Worm (Caenorhabditis elegans): ENCODE results near the gene F40F11.3.

F40F11.3 gene

DNA sequence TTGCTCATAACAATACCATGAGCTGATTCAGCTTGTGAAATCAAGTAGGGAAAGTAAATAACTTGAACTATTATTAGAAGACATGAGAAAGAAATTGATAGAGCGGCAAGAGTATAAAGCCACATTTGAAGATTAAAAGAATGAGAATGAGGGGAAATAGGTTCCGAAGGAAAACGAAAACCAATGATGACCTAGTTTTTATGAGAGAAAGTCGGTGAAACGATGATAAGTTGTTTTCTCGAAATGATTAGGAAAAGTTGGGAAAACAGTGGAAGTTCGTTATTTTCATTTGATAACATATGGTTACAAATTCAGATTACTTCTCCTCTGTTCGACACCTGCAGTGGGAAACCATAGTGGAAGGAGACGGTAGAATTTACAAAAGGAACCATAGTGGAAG is 42.0 kb downstream of the F40F11.3 start, which contains the start of gene col-128:
Gene col-128, minus strand, starts transcription at position 148 of the 400 bp plus-strand sequence.
- TF ChIP-seq M03D4.4 (tag; optimal IDR thresholded peaks at IDR 0.05): no peak
- TF ChIP-seq nhr-12 (tag; optimal IDR thresholded peaks at IDR 0.05): no peak

DNA sequence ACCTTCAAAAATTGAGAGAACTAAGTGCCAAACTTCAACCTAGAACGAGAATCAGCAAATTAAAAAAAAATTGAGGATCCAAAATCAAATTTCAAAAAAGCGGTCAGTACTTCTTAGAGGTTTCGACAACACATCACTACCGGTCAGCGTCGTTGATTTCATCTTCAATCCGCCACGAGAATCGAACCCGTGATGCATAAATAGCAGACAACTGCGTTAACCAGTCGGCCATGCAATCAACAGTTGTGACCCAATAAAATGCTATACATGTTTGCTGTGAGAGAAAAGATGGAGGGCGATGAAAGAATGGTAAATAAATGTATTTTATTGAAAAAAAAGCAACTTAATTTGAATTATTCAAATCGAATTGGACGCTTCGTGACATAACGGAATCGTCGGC is 44.1 kb downstream of the F40F11.3 start:
- TF ChIP-seq drap-1 (GFP tag; optimal IDR thresholded peaks at IDR 0.05): peak; percentile 93
- peak; percentile 79 for TF ChIP-seq mep-1 (tag; optimal IDR thresholded peaks at IDR 0.05)
- TF ChIP-seq nhr-2 (tag; optimal IDR thresholded peaks at IDR 0.05): no peak
- no peak for TF ChIP-seq elt-1 (tag; optimal IDR thresholded peaks at IDR 0.05; ENCODE audit: borderline replicate concordance, insufficient read depth)
- peak; percentile 54 for TF ChIP-seq hlh-1 (tag; optimal IDR thresholded peaks at IDR 0.05)
- TF ChIP-seq pha-4 (tag; optimal IDR thresholded peaks at IDR 0.05): peak; percentile 28
- TF ChIP-seq blmp-1 (tag; optimal IDR thresholded peaks at IDR 0.05): no peak
- peak; percentile 90 for TF ChIP-seq M03D4.4 (tag; optimal IDR thresholded peaks at IDR 0.05)
- peak; percentile 29 for TF ChIP-seq lsy-2 (tag; optimal IDR thresholded peaks at IDR 0.05)
- no peak for TF ChIP-seq elt-3 (tag; optimal IDR thresholded peaks at IDR 0.05)
- peak; percentile 85 for TF ChIP-seq sem-2 (GFP tag; optimal IDR thresholded peaks at IDR 0.05)
- TF ChIP-seq nhr-237 (tag; optimal IDR thresholded peaks at IDR 0.05): peak; percentile 20
- no peak for TF ChIP-seq nhr-12 (tag; optimal IDR thresholded peaks at IDR 0.05)
- TF ChIP-seq mls-2 (tag; optimal IDR thresholded peaks at IDR 0.05): peak; percentile 90
- peak; percentile 59 for TF ChIP-seq lin-13 (tag; optimal IDR thresholded peaks at IDR 0.05)
- peak; percentile 57 for TF ChIP-seq ztf-11 (tag; optimal IDR thresholded peaks at IDR 0.05)
- TF ChIP-seq zip-8 (tag; optimal IDR thresholded peaks at IDR 0.05): no peak
- TF ChIP-seq ces-1 (GFP tag; optimal IDR thresholded peaks at IDR 0.05): no peak
- TF ChIP-seq ham-2 (GFP tag; optimal IDR thresholded peaks at IDR 0.05): peak; percentile 78
- TF ChIP-seq cnd-1 (tag; optimal IDR thresholded peaks at IDR 0.05): peak; percentile 86
- TF ChIP-seq ceh-83 (GFP tag; optimal IDR thresholded peaks at IDR 0.05): peak; percentile 90
- TF ChIP-seq unc-62 (GFP tag; optimal IDR thresholded peaks at IDR 0.05): peak; percentile 61
- TF ChIP-seq tbx-8 (GFP tag; optimal IDR thresholded peaks at IDR 0.05): peak; percentile 15
- TF ChIP-seq sptf-1 (tag; optimal IDR thresholded peaks at IDR 0.05): peak; percentile 91
- TF ChIP-seq flh-1 (GFP tag; optimal IDR thresholded peaks at IDR 0.05): peak; percentile 47
- TF ChIP-seq snpc-4 (tag; optimal IDR thresholded peaks at IDR 0.05): no peak
- TF ChIP-seq nhr-28 (tag; optimal IDR thresholded peaks at IDR 0.05): peak; percentile 68
- TF ChIP-seq bed-3 (GFP tag; optimal IDR thresholded peaks at IDR 0.05): peak; percentile 85
- TF ChIP-seq nhr-76 (tag; optimal IDR thresholded peaks at IDR 0.05): no peak
- TF ChIP-seq unc-120 (tag; optimal IDR thresholded peaks at IDR 0.05; ENCODE audit: poor library complexity, severe bottlenecking): peak; percentile 91
- peak; percentile 79 for TF ChIP-seq lin-32 (GFP tag; optimal IDR thresholded peaks at IDR 0.05)
- TF ChIP-seq unc-39 (tag; optimal IDR thresholded peaks at IDR 0.05): no peak
- no peak for TF ChIP-seq ceh-39 (tag; optimal IDR thresholded peaks at IDR 0.05)
- no peak for TF ChIP-seq mab-5 (tag; optimal IDR thresholded peaks at IDR 0.05)
- TF ChIP-seq ceh-43 (GFP tag; optimal IDR thresholded peaks at IDR 0.05): peak; percentile 81

DNA sequence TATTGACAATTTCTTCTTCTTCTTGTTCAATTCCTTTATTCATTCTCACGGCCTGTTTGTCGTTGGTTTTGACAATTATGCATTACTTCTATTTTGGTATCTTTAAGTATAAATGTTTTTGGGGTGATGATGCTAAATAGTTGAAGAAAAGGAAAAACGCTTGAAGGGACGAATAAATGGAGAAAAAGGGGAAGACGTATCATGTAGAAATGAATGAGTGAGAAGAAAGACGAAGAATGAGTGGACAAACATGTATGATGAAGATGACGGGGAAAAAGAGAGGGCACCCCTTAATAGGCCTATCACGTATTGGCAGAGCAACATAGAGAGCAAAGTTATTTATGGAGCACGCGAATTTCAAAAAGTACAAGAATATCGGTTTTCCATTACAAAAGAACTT is 45.1 kb downstream of the F40F11.3 start, which contains the start of gene M04B2.7:
Gene M04B2.7, minus strand, starts transcription at position 101 of the 400 bp plus-strand sequence.
- TF ChIP-seq nhr-2 (tag; optimal IDR thresholded peaks at IDR 0.05) (no peak), snpc-4 (tag; optimal IDR thresholded peaks at IDR 0.05) (no peak), ceh-43 (GFP tag; optimal IDR thresholded peaks at IDR 0.05) (no peak), nhr-76 (tag; optimal IDR thresholded peaks at IDR 0.05) (no peak), ztf-11 (tag; optimal IDR thresholded peaks at IDR 0.05) (no peak), nhr-12 (tag; optimal IDR thresholded peaks at IDR 0.05) (no peak), bed-3 (GFP tag; optimal IDR thresholded peaks at IDR 0.05) (no peak), elt-3 (tag; optimal IDR thresholded peaks at IDR 0.05) (no peak), unc-39 (tag; optimal IDR thresholded peaks at IDR 0.05) (no peak), mab-5 (tag; optimal IDR thresholded peaks at IDR 0.05) (no peak), lin-13 (tag; optimal IDR thresholded peaks at IDR 0.05) (no peak)
